Fruit fly (Drosophila melanogaster) whole organism, adult: Measurements from ENCODE around the gene zetaCOP.

ENCODE experiments used
- CG11617 ChIP-seq: fragments of 200-800 bp; sonication (Bioruptor generic); optimal IDR thresholded peaks from 2 replicates; lab custom pipeline; 2017; ENCODE audit warnings: mild to moderate bottlenecking, missing biosample characterization, missing genetic modification reagents, missing genetic modification characterization
- CG14711 ChIP-seq: fragments of 200-800 bp; sonication (Bioruptor generic); optimal IDR thresholded peaks from 2 replicates; lab custom pipeline; 2018; ENCODE audit warnings: missing biosample characterization, mild to moderate bottlenecking, missing genetic modification characterization, moderate library complexity
- CG33017 ChIP-seq: fragments of 200-800 bp; sonication (Bioruptor generic); optimal IDR thresholded peaks from 2 replicates; lab custom pipeline; 2018; ENCODE audit warnings: missing biosample characterization, mild to moderate bottlenecking, missing genetic modification characterization, moderate library complexity
- CG5204 ChIP-seq: fragments of 200-800 bp; sonication (Bioruptor generic); optimal IDR thresholded peaks from 2 replicates; lab custom pipeline; 2016; ENCODE audit warnings: missing biosample characterization, missing genetic modification characterization
- Clk ChIP-seq: fragments of 200-800 bp; sonication (Bioruptor generic); optimal IDR thresholded peaks from 2 replicates; lab custom pipeline; 2017; ENCODE audit warnings: missing biosample characterization, missing genetic modification characterization
- Hr96 ChIP-seq: fragments of 200-800 bp; sonication (Bioruptor generic); optimal IDR thresholded peaks from 2 replicates; lab custom pipeline; 2016; ENCODE audit warnings: missing biosample characterization, missing genetic modification characterization
- Mnt ChIP-seq: fragments of 200-800 bp; sonication (Bioruptor generic); optimal IDR thresholded peaks from 2 replicates; lab custom pipeline; 2016; ENCODE audit warnings: missing biosample characterization, mild to moderate bottlenecking, missing genetic modification characterization
- bab1 ChIP-seq: fragments of 200-800 bp; sonication (Bioruptor generic); optimal IDR thresholded peaks from 3 replicates; lab custom pipeline; 2019; ENCODE audit warnings: missing biosample characterization, mild to moderate bottlenecking, missing genetic modification characterization, moderate library complexity
- cic ChIP-seq: fragments of 200-800 bp; sonication (Bioruptor generic); optimal IDR thresholded peaks from 2 replicates; lab custom pipeline; 2017; ENCODE audit warnings: missing biosample characterization, mild to moderate bottlenecking, missing genetic modification characterization, moderate library complexity
- cnc ChIP-seq, 2 experiments: fragments of >200 bp; optimal IDR thresholded peaks; 2 replicates each; lab custom pipeline; 2017
- ovo ChIP-seq: fragments of 200-800 bp; sonication (Bioruptor generic); optimal IDR thresholded peaks from 2 replicates; lab custom pipeline; 2016; ENCODE audit warnings: missing biosample characterization, missing genetic modification characterization
- pad ChIP-seq: fragments of 200-800 bp; sonication (Bioruptor generic); optimal IDR thresholded peaks from 3 replicates; lab custom pipeline; 2017; ENCODE audit warnings: missing biosample characterization, missing genetic modification characterization, mild to moderate bottlenecking, moderate library complexity, missing genetic modification reagents
- toe ChIP-seq: fragments of 200-800 bp; sonication (Bioruptor generic); optimal IDR thresholded peaks from 2 replicates; lab custom pipeline; 2016; ENCODE audit warnings: missing biosample characterization, missing genetic modification characterization

The zetaCOP gene

dm6 chr3L:16629793-16630192 lies 43.6 kb downstream of the zetaCOP start:
- TF ChIP-seq Hr96 (GFP tag; lab: Kevin White, UChicago) (no peak), CG14711 (no peak), Mnt (GFP tag; lab: Kevin White, UChicago) (no peak), ovo (no peak), cnc (optimal IDR thresholded peaks at IDR 0.05; lab: Kevin White, UChicago) (no peak), cic (no peak), CG5204 (GFP tag; lab: Kevin White, UChicago) (no peak), bab1 (GFP tag; lab: Kevin White, UChicago) (no peak), CG11617 (GFP tag; lab: Kevin White, UChicago) (no peak)

dm6 chr3L:16626199-16626598 lies 47.2 kb downstream of the zetaCOP start:
- no peak for TF ChIP-seq CG14711
- TF ChIP-seq pad (GFP tag; lab: Kevin White, UChicago): no peak
- TF ChIP-seq Clk (GFP tag; lab: Kevin White, UChicago): no peak
- TF ChIP-seq toe (GFP tag; lab: Kevin White, UChicago): no peak
- no peak for TF ChIP-seq cic
- no peak for TF ChIP-seq CG33017
- no peak for TF ChIP-seq bab1 (GFP tag; lab: Kevin White, UChicago)
